Worm (Caenorhabditis elegans) whole organism, young adult: Measurements from ENCODE around the gene grl-2.

ENCODE experiments used
- B0336.3 ChIP-seq: fragments of 200-800 bp; sonication (Bioruptor generic); IDR thresholded peaks from 2 replicates; pipeline ENCODE4 v1.3.6; 2022; ENCODE audit warnings: missing genetic modification characterization, missing compliant biosample characterization
- K12H6.12 ChIP-seq: fragments of 200-800 bp; sonication (Bioruptor generic); optimal IDR thresholded peaks from 2 replicates; lab custom pipeline; 2018; ENCODE audit warnings: mild to moderate bottlenecking, missing genetic modification characterization, missing compliant biosample characterization
- Y53G8AR.9 ChIP-seq: fragments of 200-800 bp; sonication (Bioruptor generic); conservative IDR thresholded peaks from 2 replicates; pipeline ENCODE4 v1.3.6; 2022; ENCODE audit warnings: missing genetic modification reagents, missing genetic modification characterization, missing compliant biosample characterization
- Y56A3A.18 ChIP-seq: fragments of 200-800 bp; sonication (Bioruptor generic); IDR thresholded peaks from 2 replicates; pipeline ENCODE4 v1.3.6; 2022; ENCODE audit warnings: missing genetic modification reagents, missing genetic modification characterization, missing compliant biosample characterization
- hmg-1.2 ChIP-seq: fragments of 200-800 bp; sonication (Bioruptor generic); IDR thresholded peaks from 2 replicates; pipeline ENCODE4 v1.3.6; 2022; ENCODE audit warnings: missing genetic modification reagents, missing genetic modification characterization, missing compliant biosample characterization
- lin-40 ChIP-seq: sonication (generic microtip); optimal IDR thresholded peaks from 2 replicates; lab custom pipeline; 2016; ENCODE audit warnings: missing genetic modification characterization, mild to moderate bottlenecking, missing compliant biosample characterization, missing genotype, missing genetic modification reagents
- madf-8 ChIP-seq: fragments of 200-800 bp; sonication (Bioruptor generic); conservative IDR thresholded peaks from 2 replicates; pipeline ENCODE4 v1.3.6; 2022; ENCODE audit warnings: missing genetic modification reagents, missing genetic modification characterization, missing compliant biosample characterization
- pha-4 ChIP-seq: fragments of 150-350 bp; sonication (generic microtip); optimal IDR thresholded peaks from 2 replicates; lab custom pipeline; 2014; ENCODE audit warnings: missing biosample characterization, missing genetic modification reagents, missing genetic modification characterization
- ztf-18 ChIP-seq: sonication (generic microtip); optimal IDR thresholded peaks from 2 replicates; lab custom pipeline; 2016; ENCODE audit warnings: missing genotype, mild to moderate bottlenecking, missing genetic modification characterization, missing compliant biosample characterization

ce11 chrV:12961085-12961560, 16.2 kb downstream of the grl-2 start, which contains the start of gene mpst-7:
- TF ChIP-seq B0336.3 (GFP tag; lab: Robert Waterston, UW), result no peak
- no peak for TF ChIP-seq Y56A3A.18 (GFP tag; lab: Robert Waterston, UW)
- TF ChIP-seq hmg-1.2 (GFP tag; lab: Robert Waterston, UW), result no peak
- TF ChIP-seq pha-4, result no peak
- no peak; the same call in 1 of the 2 replicates for TF ChIP-seq madf-8
- TF ChIP-seq lin-40 (tag; lab: Kevin White, UChicago), result no peak
- TF ChIP-seq Y53G8AR.9, result no peak
- no peak for TF ChIP-seq K12H6.12 (tag; lab: Kevin White, UChicago)
- TF ChIP-seq ztf-18 (tag; lab: Kevin White, UChicago), result no peak
